Worm (Caenorhabditis elegans) whole organism, young adult: Measurements from ENCODE around the gene fbxb-77.

Experiments used
- F23B12.7 ChIP-seq: sonication (generic microtip); optimal IDR thresholded peaks from 2 replicates; lab custom pipeline; 2017; ENCODE audit warnings: missing genetic modification characterization, mild to moderate bottlenecking, missing compliant biosample characterization, antibody characterized with exemption, moderate library complexity; ENCODE audit not compliant: insufficient read depth
- dpl-1 ChIP-seq: fragments of 150-350 bp; optimal IDR thresholded peaks from 2 replicates; lab custom pipeline; 2014; ENCODE audit warnings: missing biosample characterization, missing genetic modification reagents, missing genetic modification characterization
- hrde-1 ChIP-seq: sonication (generic microtip); optimal IDR thresholded peaks from 2 replicates; lab custom pipeline; 2016; ENCODE audit warnings: missing genetic modification characterization, mild to moderate bottlenecking, missing compliant biosample characterization, moderate library complexity, missing genotype, missing genetic modification reagents, borderline replicate concordance
- mes-4 ChIP-seq: sonication (generic microtip); optimal IDR thresholded peaks from 2 replicates; lab custom pipeline; 2016; ENCODE audit warnings: missing genotype, missing genetic modification characterization, missing compliant biosample characterization
- pbrm-1 ChIP-seq: fragments of 200-800 bp; sonication (Bioruptor generic); IDR thresholded peaks from 2 replicates; pipeline ENCODE4 v1.3.6; 2022; ENCODE audit warnings: missing genetic modification reagents, missing genetic modification characterization, missing compliant biosample characterization
- rcor-1 ChIP-seq: fragments of 200-800 bp; sonication (Bioruptor generic); IDR thresholded peaks from 2 replicates; pipeline ENCODE4 v1.3.6; 2022; ENCODE audit warnings: missing genetic modification reagents, missing genetic modification characterization, missing compliant biosample characterization

- no peak for TF ChIP-seq pbrm-1
- no peak for TF ChIP-seq hrde-1
- TF ChIP-seq rcor-1 (GFP tag; lab: Robert Waterston, UW): no peak
- no peak for TF ChIP-seq dpl-1 (GFP tag; lab: Kevin White, UChicago)
- TF ChIP-seq F23B12.7 (tag; lab: Kevin White, UChicago): no peak
- TF ChIP-seq mes-4 (tag; lab: Kevin White, UChicago): no peak
These were observed 15.8 kb upstream of the fbxb-77 start, which contains the start of gene R11E3.2 for ce11 chrIV:4771792-4772191.
